Fruit fly (Drosophila melanogaster) whole organism, embryonic: ENCODE measurements around the gene dj-1beta.

Experiments used
- Abd-B ChIP-seq: fragments of 200-800 bp; sonication (Bioruptor generic); optimal IDR thresholded peaks from 2 replicates; lab custom pipeline; 2018; ENCODE audit warnings: missing biosample characterization, mild to moderate bottlenecking, missing genetic modification characterization, moderate library complexity
- CG11398 ChIP-seq: fragments of 200-800 bp; sonication (Bioruptor generic); optimal IDR thresholded peaks from 2 replicates; lab custom pipeline; 2016; ENCODE audit warnings: missing biosample characterization, missing genetic modification characterization
- CG13287 ChIP-seq: fragments of 200-800 bp; sonication (Bioruptor generic); IDR thresholded peaks from 2 replicates; pipeline ENCODE4 v1.3.6; 2022; ENCODE audit warnings: missing biosample characterization, missing genetic modification characterization; ENCODE audit not compliant: partially characterized antibody
- CG15011 ChIP-seq: fragments of 200-800 bp; sonication (Bioruptor generic); optimal IDR thresholded peaks from 3 replicates; lab custom pipeline; 2018; ENCODE audit warnings: missing biosample characterization, mild to moderate bottlenecking, missing genetic modification characterization
- CG1603 ChIP-seq: fragments of 200-800 bp; sonication (Bioruptor generic); optimal IDR thresholded peaks from 2 replicates; lab custom pipeline; 2019; ENCODE audit warnings: missing biosample characterization, mild to moderate bottlenecking, missing genetic modification characterization, moderate library complexity
- CG16863 ChIP-seq: fragments of 200-800 bp; sonication (Bioruptor generic); optimal IDR thresholded peaks from 3 replicates; lab custom pipeline; 2016; ENCODE audit warnings: missing biosample characterization, missing genetic modification characterization
- CG2120 ChIP-seq: fragments of 200-800 bp; sonication (Bioruptor generic); optimal IDR thresholded peaks from 3 replicates; lab custom pipeline; 2016; ENCODE audit warnings: missing biosample characterization, missing genetic modification characterization
- CG2712 ChIP-seq: fragments of 200-800 bp; optimal IDR thresholded peaks from 3 replicates; lab custom pipeline; 2019; ENCODE audit warnings: missing biosample characterization, mild to moderate bottlenecking, missing genetic modification characterization, moderate library complexity
- CG31224 ChIP-seq: fragments of 200-800 bp; sonication (Bioruptor generic); IDR thresholded peaks from 2 replicates; pipeline ENCODE4 v1.3.6; 2022; ENCODE audit warnings: missing biosample characterization, missing genetic modification characterization
- CG31388 ChIP-seq: fragments of 200-800 bp; sonication (Bioruptor generic); optimal IDR thresholded peaks from 2 replicates; lab custom pipeline; 2016; ENCODE audit warnings: missing biosample characterization, missing genetic modification characterization
- CG3726 ChIP-seq: fragments of 200-800 bp; sonication (Bioruptor generic); IDR thresholded peaks from 3 replicates; pipeline ENCODE4, ENCODE4 v1.3.6; 2022; ENCODE audit warnings: missing biosample characterization, missing genetic modification characterization
- CG4360 ChIP-seq: fragments of 200-800 bp; sonication (Bioruptor generic); IDR thresholded peaks from 2 replicates; pipeline ENCODE4 v1.3.6; 2022; ENCODE audit warnings: missing biosample characterization, missing genetic modification characterization
- CG5953 ChIP-seq: fragments of 200-800 bp; sonication (Bioruptor generic); IDR thresholded peaks from 2 replicates; pipeline ENCODE4 v1.3.6; 2022; ENCODE audit warnings: missing biosample characterization, missing genetic modification characterization
- CG7372 ChIP-seq: fragments of 200-800 bp; sonication (Bioruptor generic); IDR thresholded peaks from 2 replicates; pipeline ENCODE4 v1.3.6; 2022; ENCODE audit warnings: missing biosample characterization, missing genetic modification characterization
- CG7745 ChIP-seq: fragments of 200-800 bp; sonication (Bioruptor generic); optimal IDR thresholded peaks from 2 replicates; lab custom pipeline; 2018; ENCODE audit warnings: missing biosample characterization, mild to moderate bottlenecking, missing genetic modification characterization, moderate library complexity
- CG8089 ChIP-seq: fragments of 200-800 bp; sonication (Bioruptor generic); optimal IDR thresholded peaks from 3 replicates; lab custom pipeline; 2016; ENCODE audit warnings: missing biosample characterization, missing genetic modification characterization
- CG8765 ChIP-seq: fragments of 200-800 bp; sonication (Bioruptor generic); IDR thresholded peaks from 2 replicates; pipeline ENCODE4 v1.3.6; 2022; ENCODE audit warnings: missing biosample characterization, missing genetic modification characterization
- CG8924 ChIP-seq: fragments of 200-800 bp; optimal IDR thresholded peaks from 3 replicates; lab custom pipeline; 2019; ENCODE audit warnings: missing biosample characterization, mild to moderate bottlenecking, missing genetic modification characterization, moderate library complexity
- Chrac-16 ChIP-seq: fragments of 200-800 bp; sonication (Bioruptor generic); optimal IDR thresholded peaks from 3 replicates; lab custom pipeline; 2016; ENCODE audit warnings: missing biosample characterization, missing genetic modification characterization
- Doc2 ChIP-seq: fragments of 200-800 bp; sonication (Bioruptor generic); IDR thresholded peaks from 2 replicates; pipeline ENCODE4 v1.3.6; 2022; ENCODE audit warnings: missing biosample characterization, missing genetic modification characterization
- Fer3 ChIP-seq: fragments of 200-800 bp; sonication (Bioruptor generic); optimal IDR thresholded peaks from 2 replicates; lab custom pipeline; 2018; ENCODE audit warnings: missing biosample characterization, mild to moderate bottlenecking, missing genetic modification characterization, moderate library complexity
- Med ChIP-seq: fragments of 200-800 bp; sonication (Bioruptor generic); peaks from one replicate; lab custom pipeline; 2016; ENCODE audit warnings: missing biosample characterization, missing genetic modification characterization, mild to moderate bottlenecking, inconsistent platforms, moderate library complexity
- Sry-β ChIP-seq: fragments of 200-800 bp; sonication (Bioruptor generic); optimal IDR thresholded peaks from 2 replicates; lab custom pipeline; 2018; ENCODE audit warnings: missing biosample characterization, mild to moderate bottlenecking, missing genetic modification characterization, moderate library complexity
- Ssrp ChIP-seq: fragments of 200-800 bp; sonication (Bioruptor generic); optimal IDR thresholded peaks from 2 replicates; lab custom pipeline; 2018; ENCODE audit warnings: missing biosample characterization, mild to moderate bottlenecking, missing genetic modification characterization, moderate library complexity
- YL-1 ChIP-seq: fragments of 200-800 bp; sonication (Bioruptor generic); optimal IDR thresholded peaks from 3 replicates; lab custom pipeline; 2017; ENCODE audit warnings: missing biosample characterization, mild to moderate bottlenecking, missing genetic modification characterization
- ac ChIP-seq: fragments of 200-800 bp; sonication (Bioruptor generic); optimal IDR thresholded peaks from 3 replicates; lab custom pipeline; 2017; ENCODE audit warnings: missing biosample characterization, mild to moderate bottlenecking, missing genetic modification characterization
- ato ChIP-seq: fragments of 200-800 bp; sonication (Bioruptor generic); IDR thresholded peaks from 2 replicates; pipeline ENCODE4 v1.3.6; 2022; ENCODE audit warnings: missing biosample characterization, missing genetic modification characterization; ENCODE audit not compliant: partially characterized antibody
- croc ChIP-seq: fragments of 200-800 bp; sonication (Bioruptor generic); conservative IDR thresholded peaks from 3 replicates; pipeline ENCODE4 v1.3.6; 2022; ENCODE audit warnings: missing biosample characterization, missing genetic modification characterization
- crol ChIP-seq: fragments of 200-800 bp; sonication (Bioruptor generic); IDR thresholded peaks from 2 replicates; pipeline ENCODE4 v1.3.6; 2022; ENCODE audit warnings: missing biosample characterization, missing genetic modification characterization
- disco-r ChIP-seq: fragments of 200-800 bp; sonication (Bioruptor generic); optimal IDR thresholded peaks from 2 replicates; lab custom pipeline; 2016; ENCODE audit warnings: missing biosample characterization, missing genetic modification characterization
- dmrt99B ChIP-seq: fragments of 200-800 bp; sonication (Bioruptor generic); optimal IDR thresholded peaks from 2 replicates; lab custom pipeline; 2018; ENCODE audit warnings: missing biosample characterization, mild to moderate bottlenecking, missing genetic modification characterization, moderate library complexity
- dpn ChIP-seq, 2 experiments: fragments of 200-800 bp; sonication (Bioruptor generic); optimal IDR thresholded peaks; 3 replicates each; lab custom pipeline; 2016; ENCODE audit warnings: missing biosample characterization in 2 of 2, missing genetic modification characterization in 2 of 2
- en ChIP-seq: fragments of 200-800 bp; sonication (Bioruptor generic); optimal IDR thresholded peaks from 2 replicates; lab custom pipeline; 2016; ENCODE audit warnings: missing biosample characterization, missing genetic modification characterization
- eve ChIP-seq, 2 experiments: fragments of >200 bp; optimal IDR thresholded peaks; 2 replicates each; lab custom pipeline; 2017; ENCODE audit warnings: missing biosample characterization in 2 of 2, missing genetic modification characterization in 2 of 2
- hbn ChIP-seq: fragments of 200-800 bp; sonication (Bioruptor generic); IDR thresholded peaks from 2 replicates; pipeline ENCODE4 v1.3.6; 2022; ENCODE audit warnings: missing biosample characterization, missing genetic modification characterization; ENCODE audit not compliant: partially characterized antibody
- kay ChIP-seq: fragments of 200-800 bp; sonication (Bioruptor generic); optimal IDR thresholded peaks from 2 replicates; lab custom pipeline; 2016; ENCODE audit warnings: missing biosample characterization, missing genetic modification characterization
- maf-S ChIP-seq: fragments of 200-800 bp; sonication (Bioruptor generic); optimal IDR thresholded peaks from 2 replicates; lab custom pipeline; 2016; ENCODE audit warnings: missing biosample characterization, missing genetic modification characterization
- odd ChIP-seq: fragments of 200-800 bp; sonication (Bioruptor generic); optimal IDR thresholded peaks from 2 replicates; lab custom pipeline; 2017; ENCODE audit warnings: missing biosample characterization, mild to moderate bottlenecking, missing genetic modification characterization
- pan ChIP-seq, 4 experiments: fragments of >200 bp in 3 of 4; fragments of 200-800 bp in 1 of 4; sonication (Bioruptor generic) in 1 of 4; optimal IDR thresholded peaks in 3 of 4; IDR thresholded peaks in 1 of 4; 2 replicates each; pipeline versions ENCODE4 v1.3.6 to Lab custom; 2017 to 2022; ENCODE audit warnings: missing biosample characterization in 2 of 4, missing genetic modification characterization in 2 of 4, mixed read lengths in 1 of 4
- pb ChIP-seq: fragments of 200-800 bp; sonication (Bioruptor generic); optimal IDR thresholded peaks from 3 replicates; lab custom pipeline; 2016; ENCODE audit warnings: missing biosample characterization, missing genetic modification characterization
- phol ChIP-seq: fragments of 200-800 bp; sonication (Bioruptor generic); optimal IDR thresholded peaks from 3 replicates; lab custom pipeline; 2018; ENCODE audit warnings: missing biosample characterization, mild to moderate bottlenecking, missing genetic modification characterization, moderate library complexity
- run ChIP-seq: fragments of 200-800 bp; sonication (Bioruptor generic); optimal IDR thresholded peaks from 3 replicates; lab custom pipeline; 2018; ENCODE audit warnings: missing biosample characterization, mild to moderate bottlenecking, missing genetic modification characterization
- sna ChIP-seq: fragments of 200-800 bp; sonication (Bioruptor generic); IDR thresholded peaks from 2 replicates; pipeline ENCODE4 v1.3.6; 2022; ENCODE audit warnings: missing biosample characterization, missing genetic modification characterization; ENCODE audit not compliant: partially characterized antibody
- tup ChIP-seq: fragments of 200-800 bp; sonication (Bioruptor generic); optimal IDR thresholded peaks from 2 replicates; lab custom pipeline; 2016; ENCODE audit warnings: missing biosample characterization, mild to moderate bottlenecking, missing genetic modification characterization, moderate library complexity
- tx ChIP-seq: fragments of 200-800 bp; sonication (Bioruptor generic); optimal IDR thresholded peaks from 2 replicates; lab custom pipeline; 2016; ENCODE audit warnings: missing biosample characterization, missing genetic modification characterization
- unpg ChIP-seq: fragments of 200-800 bp; sonication (Bioruptor generic); optimal IDR thresholded peaks from 3 replicates; lab custom pipeline; 2018; ENCODE audit warnings: missing biosample characterization, mild to moderate bottlenecking, missing genetic modification characterization, moderate library complexity
- vvl ChIP-seq: fragments of 200-800 bp; sonication (Bioruptor generic); IDR thresholded peaks from 2 replicates; pipeline ENCODE4 v1.3.6; 2022; ENCODE audit warnings: missing biosample characterization, missing genetic modification characterization
- wek ChIP-seq: fragments of 200-800 bp; sonication (Bioruptor generic); optimal IDR thresholded peaks from 3 replicates; lab custom pipeline; 2018; ENCODE audit warnings: missing biosample characterization, mild to moderate bottlenecking, missing genetic modification characterization, moderate library complexity
- wor ChIP-seq: fragments of 200-800 bp; sonication (Bioruptor generic); IDR thresholded peaks from 2 replicates; pipeline ENCODE4 v1.3.6; 2022; ENCODE audit warnings: missing biosample characterization, missing genetic modification characterization
- zfh2 ChIP-seq: fragments of 200-800 bp; sonication (Bioruptor generic); optimal IDR thresholded peaks from 2 replicates; lab custom pipeline; 2016; ENCODE audit warnings: missing biosample characterization, missing genetic modification characterization

Gene dj-1beta

DNA sequence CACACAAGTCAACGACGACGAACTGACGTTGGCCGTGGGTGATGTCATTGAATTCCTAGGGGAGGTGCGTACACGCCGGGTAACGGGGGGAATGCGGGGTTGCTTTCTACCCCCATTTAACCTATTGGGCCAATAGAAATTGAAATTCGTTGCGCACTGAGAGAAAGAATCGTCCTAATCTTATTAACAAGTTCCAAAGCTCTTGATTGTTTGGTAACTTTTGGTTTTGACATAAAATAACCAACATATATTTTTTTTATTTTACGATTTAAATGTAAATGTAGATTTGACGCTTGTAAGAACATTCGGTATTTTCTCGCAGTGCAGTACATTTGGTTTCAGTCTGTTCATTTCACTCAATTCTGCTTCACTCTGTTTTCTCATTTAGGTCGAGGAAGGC is 10.3 kb downstream of the dj-1beta start (continued):
- TF ChIP-seq crol (peak; percentile 83), Fer3 (tag; lab: Kevin White, UChicago) (peak; percentile 78), wek (GFP tag; lab: Kevin White, UChicago) (peak; percentile 42), CG16863 (peak; percentile 76), pb (GFP tag; lab: Kevin White, UChicago) (peak; percentile 45), Med (GFP tag; lab: Kevin White, UChicago) (peak; percentile 96), disco-r (GFP tag; lab: Kevin White, UChicago) (peak; percentile 61), wor (GFP tag; lab: Robert Waterston, UW) (peak; percentile 73), dpn (GFP tag; optimal IDR thresholded peaks at IDR 0.05; lab: Kevin White, UChicago) (peak; percentile 82 to 91), en (GFP tag; lab: Kevin White, UChicago) (peak; percentile 70), CG7745 (peak; percentile 56), odd (GFP tag; lab: Kevin White, UChicago) (peak; percentile 77), Abd-B (GFP tag; lab: Kevin White, UChicago) (peak; percentile 84), YL-1 (GFP tag; lab: Kevin White, UChicago) (peak; percentile 10), croc (peak; percentile 56; the same call in 2 of the 3 replicates), CG8765 (GFP tag; lab: Robert Waterston, UW) (peak; percentile 46; the same call in 1 of the 2 replicates), eve (GFP tag; optimal IDR thresholded peaks at IDR 0.05; lab: Kevin White, UChicago) (peak in 1 of 2 experiments; percentile 92), CG15011 (peak; percentile 60), CG2120 (GFP tag; lab: Kevin White, UChicago) (peak; percentile 85), CG8089 (GFP tag; lab: Kevin White, UChicago) (peak; percentile 75), hbn (no peak), pan (optimal IDR thresholded peaks at IDR 0.05; lab: Kevin White, UChicago) (no peak), pan (GFP tag; optimal IDR thresholded peaks at IDR 0.05 in 1 of 2, IDR thresholded peaks at IDR 0.05 in 1 of 2) (peak in 1 of 2 experiments; percentile 70), run (tag; lab: Kevin White, UChicago) (peak; percentile 31), maf-S (peak; percentile 62), ato (GFP tag; lab: Robert Waterston, UW) (no peak), CG13287 (GFP tag; lab: Robert Waterston, UW) (no peak), CG3726 (GFP tag; lab: Robert Waterston, UW) (peak; percentile 64; the same call in 2 of the 3 replicates), CG7372 (GFP tag; lab: Robert Waterston, UW) (no peak), kay (GFP tag; lab: Kevin White, UChicago) (peak; percentile 59), tup (GFP tag; lab: Kevin White, UChicago) (peak; percentile 73), CG5953 (GFP tag; lab: Robert Waterston, UW) (peak; percentile 59; the same call in 1 of the 2 replicates), CG1603 (peak; percentile 25), unpg (GFP tag; lab: Kevin White, UChicago) (peak; percentile 92), phol (tag; lab: Kevin White, UChicago) (peak; percentile 88), CG31388 (GFP tag; lab: Kevin White, UChicago) (peak; percentile 57), zfh2 (GFP tag; lab: Kevin White, UChicago) (peak; percentile 38), sna (GFP tag; lab: Robert Waterston, UW) (no peak), vvl (GFP tag; lab: Robert Waterston, UW) (peak; percentile 91), Doc2 (GFP tag; lab: Robert Waterston, UW) (peak; percentile 49; the same call in 1 of the 2 replicates), Ssrp (tag; lab: Kevin White, UChicago) (peak; percentile 88), dmrt99B (tag; lab: Kevin White, UChicago) (peak; percentile 89), CG31224 (GFP tag; lab: Robert Waterston, UW) (no peak), CG4360 (GFP tag; lab: Robert Waterston, UW) (no peak), Sry-β (GFP tag; lab: Kevin White, UChicago) (no peak), ac (GFP tag; lab: Kevin White, UChicago) (peak; percentile 62), CG11398 (no peak), CG8924 (tag; lab: Kevin White, UChicago) (peak; percentile 80), tx (GFP tag; lab: Kevin White, UChicago) (peak; percentile 77), Chrac-16 (GFP tag; lab: Kevin White, UChicago) (peak; percentile 86), CG2712 (tag; lab: Kevin White, UChicago) (peak; percentile 91)
